Fruit fly (Drosophila melanogaster): ENCODE results near the gene Brd7-9.

Brd7-9 gene

DNA sequence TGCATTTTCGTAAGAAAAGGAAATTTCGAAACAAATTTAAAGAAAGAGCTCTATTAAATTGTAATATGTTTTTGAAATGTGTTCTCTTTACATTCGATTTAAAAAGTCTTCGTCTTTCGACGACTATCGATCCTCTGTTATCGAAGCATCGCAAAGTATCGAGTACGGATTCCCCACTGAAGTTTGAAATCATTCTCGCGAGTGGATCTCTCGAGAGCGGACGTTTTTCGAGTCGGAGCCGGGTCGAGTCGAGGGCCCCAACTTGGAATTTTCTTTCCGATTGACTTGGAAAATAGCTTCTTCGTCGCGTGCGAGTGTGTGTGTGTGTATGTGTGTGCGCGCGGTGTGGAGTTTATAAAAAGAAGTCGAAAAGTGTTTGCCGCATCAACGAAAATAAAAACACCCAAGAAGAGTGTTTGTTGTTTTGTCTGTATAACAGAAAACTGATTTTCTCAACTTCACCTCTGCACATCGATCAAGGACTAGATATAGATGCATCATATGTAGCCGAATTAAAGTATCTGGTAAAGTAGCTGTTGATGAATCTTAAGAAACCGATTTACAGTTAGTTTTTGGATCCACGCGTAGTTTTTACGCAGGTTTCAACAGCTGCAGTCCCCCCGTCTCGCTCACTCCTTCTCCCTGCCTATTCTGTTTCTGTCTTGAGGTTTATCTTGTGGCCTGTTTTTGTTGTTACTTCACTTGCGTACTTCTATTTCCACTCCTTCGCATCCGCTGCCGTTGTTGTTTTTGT, 28.8 kb downstream of the Brd7-9 start, which contains the start of gene LanB1 (continued):
- TF ChIP-seq CG16815 (GFP tag; optimal IDR thresholded peaks at IDR 0.05) (no peak), YL-1 (GFP tag; optimal IDR thresholded peaks at IDR 0.05) (peak; percentile 7), CkIIα-i1 (GFP tag; IDR thresholded peaks at IDR 0.05) (no peak), lov (optimal IDR thresholded peaks at IDR 0.05) (no peak), lov (GFP tag; IDR thresholded peaks at IDR 0.05) (0 out of 3 replicates have a peak, but pooled peaks have one; percentile 27), her (GFP tag; optimal IDR thresholded peaks at IDR 0.05) (peak; percentile 61), vfl (GFP tag; optimal IDR thresholded peaks at IDR 0.05) (no peak), MTF-1 (GFP tag; optimal IDR thresholded peaks at IDR 0.05; ENCODE audit: borderline replicate concordance) (peak; percentile 45), CG11456 (GFP tag; IDR thresholded peaks at IDR 0.05) (peak; percentile 21; the same call in 1 of the 3 replicates), zfh2 (GFP tag; optimal IDR thresholded peaks at IDR 0.05) (no peak), CG15696 (tag; optimal IDR thresholded peaks at IDR 0.05) (no peak), fru (optimal IDR thresholded peaks at IDR 0.05) (no peak), nerfin-2 (GFP tag; IDR thresholded peaks at IDR 0.05; ENCODE audit: partially characterized antibody) (peak; percentile 64; the same call in 1 of the 2 replicates), sob (GFP tag; IDR thresholded peaks at IDR 0.05) (peak; percentile 44; the same call in 1 of the 2 replicates), CG42726 (GFP tag; IDR thresholded peaks at IDR 0.05; ENCODE audit: partially characterized antibody) (peak; percentile 68; the same call in 1 of the 2 replicates), CG17829 (tag; optimal IDR thresholded peaks at IDR 0.05) (peak; percentile 7), Dll (GFP tag; IDR thresholded peaks at IDR 0.05; ENCODE audit: partially characterized antibody) (peak; percentile 53; the same call in 1 of the 4 replicates), CG34422 (GFP tag; IDR thresholded peaks at IDR 0.05) (peak; percentile 52; the same call in 1 of the 3 replicates), CG7271 (tag; optimal IDR thresholded peaks at IDR 0.05) (no peak), CG11560 (tag; IDR thresholded peaks at IDR 0.05) (peak; percentile 94), pzg (GFP tag; optimal IDR thresholded peaks at IDR 0.05) (peak; percentile 34), Abd-B (GFP tag; optimal IDR thresholded peaks at IDR 0.05) (no peak), tll (GFP tag; optimal IDR thresholded peaks at IDR 0.05) (no peak), CG2120 (GFP tag; optimal IDR thresholded peaks at IDR 0.05) (no peak), Sry-δ (GFP tag; optimal IDR thresholded peaks at IDR 0.05) (peak; percentile 49), ftz-f1 (GFP tag; optimal IDR thresholded peaks at IDR 0.05) (peak; percentile 28), ci (GFP tag; IDR thresholded peaks at IDR 0.05) (peak; percentile 74; the same call in 2 of the 3 replicates), CG8290 (GFP tag; optimal IDR thresholded peaks at IDR 0.05) (no peak), CG8290 (tag; optimal IDR thresholded peaks at IDR 0.05) (peak in 1 of 2 experiments; percentile 57), Jarid2 (GFP tag; optimal IDR thresholded peaks at IDR 0.05) (peak; percentile 93), pros (GFP tag; optimal IDR thresholded peaks at IDR 0.05) (peak; percentile 97), Fer1 (GFP tag; optimal IDR thresholded peaks at IDR 0.05) (peak; percentile 1), CG8944 (GFP tag; optimal IDR thresholded peaks at IDR 0.05) (no peak), sc (optimal IDR thresholded peaks at IDR 0.05) (no peak), sc (GFP tag; optimal IDR thresholded peaks at IDR 0.05) (no peak), Drgx (GFP tag; IDR thresholded peaks at IDR 0.05) (peak; percentile 40), CG13624 (GFP tag; optimal IDR thresholded peaks at IDR 0.05) (peak; percentile 2), ara (GFP tag; IDR thresholded peaks at IDR 0.05) (peak; percentile 29; the same call in 1 of the 2 replicates), sqz (GFP tag; optimal IDR thresholded peaks at IDR 0.05) (peak; percentile 26), gem (tag; optimal IDR thresholded peaks at IDR 0.05) (no peak), BEAF-32 (GFP tag; optimal IDR thresholded peaks at IDR 0.05) (peak; percentile 59), hb (GFP tag; IDR thresholded peaks at IDR 0.05; ENCODE audit: partially characterized antibody) (peak; percentile 49; the same call in 1 of the 3 replicates), CG11093 (GFP tag; IDR thresholded peaks at IDR 0.05) (no peak), Atf-2 (GFP tag; optimal IDR thresholded peaks at IDR 0.05) (no peak), CG8089 (GFP tag; optimal IDR thresholded peaks at IDR 0.05) (no peak), Dad (GFP tag; optimal IDR thresholded peaks at IDR 0.05) (peak; percentile 19), lola (GFP tag; optimal IDR thresholded peaks at IDR 0.05) (no peak), CG2712 (tag; optimal IDR thresholded peaks at IDR 0.05) (peak; percentile 34), CG5245 (GFP tag; optimal IDR thresholded peaks at IDR 0.05) (no peak)
